Worm (Caenorhabditis elegans): Measurements from ENCODE around the gene baf-1.

The baf-1 gene

ce11 chrIII:9467095-9467494 is at the start of gene baf-1 (continued):
- TF ChIP-seq mcd-1 (GFP tag; IDR thresholded peaks at IDR 0.05) (peak; percentile 97), nhr-80 (tag; optimal IDR thresholded peaks at IDR 0.05) (peak; percentile 40), snpc-1.3 (tag; optimal IDR thresholded peaks at IDR 0.05; ENCODE audit: insufficient read depth) (peak; percentile 15), ztf-26 (tag; optimal IDR thresholded peaks at IDR 0.05) (no peak), ztf-25 (GFP tag; IDR thresholded peaks at IDR 0.05) (no peak), dox-1 (GFP tag; IDR thresholded peaks at IDR 0.05) (peak; percentile 76), lsl-1 (GFP tag; optimal IDR thresholded peaks at IDR 0.05) (peak; percentile 44), sdz-38 (tag; optimal IDR thresholded peaks at IDR 0.05) (no peak), B0336.3 (GFP tag; IDR thresholded peaks at IDR 0.05) (0 out of 2 replicates have a peak, but pooled peaks have one; percentile 37), nhr-27 (tag; optimal IDR thresholded peaks at IDR 0.05) (no peak), mel-28 (tag; optimal IDR thresholded peaks at IDR 0.05; ENCODE audit: borderline replicate concordance) (no peak), ztf-18 (tag; optimal IDR thresholded peaks at IDR 0.05) (peak; percentile 33), tbx-9 (tag; optimal IDR thresholded peaks at IDR 0.05; ENCODE audit: borderline replicate concordance) (no peak), B0035.1 (tag; optimal IDR thresholded peaks at IDR 0.05) (no peak), madf-8 (GFP tag; conservative IDR thresholded peaks at IDR 0.05) (0 out of 2 replicates have a peak, but pooled peaks have one; percentile 15), atf-7 (tag; optimal IDR thresholded peaks at IDR 0.05) (peak; percentile 10), hlh-26 (GFP tag; conservative IDR thresholded peaks at IDR 0.05) (no peak), nfya-1 (tag; optimal IDR thresholded peaks at IDR 0.05; ENCODE audit: borderline replicate concordance, insufficient read depth) (no peak), snpc-4 (GFP tag; optimal IDR thresholded peaks at IDR 0.05) (no peak), snpc-4 (tag; optimal IDR thresholded peaks at IDR 0.05) (peak in 2 of 4 experiments; percentile 38 to 41), nfya-2 (GFP tag; IDR thresholded peaks at IDR 0.05) (no peak), dpff-1 (tag; optimal IDR thresholded peaks at IDR 0.05) (no peak), ztf-3 (GFP tag; optimal IDR thresholded peaks at IDR 0.05) (no peak), snpc-1.1 (tag; optimal IDR thresholded peaks at IDR 0.05; ENCODE audit: insufficient read depth) (no peak), ekl-4 (GFP tag; IDR thresholded peaks at IDR 0.05) (no peak), hmg-1.2 (GFP tag; IDR thresholded peaks at IDR 0.05) (peak; percentile 97), D2030.7 (GFP tag; IDR thresholded peaks at IDR 0.05) (peak; percentile 27; the same call in 1 of the 2 replicates), F23B12.7 (tag; optimal IDR thresholded peaks at IDR 0.05; ENCODE audit: insufficient read depth) (no peak), Y79H2A.3 (GFP tag; conservative IDR thresholded peaks at IDR 0.05) (no peak), gei-17 (GFP tag; optimal IDR thresholded peaks at IDR 0.05) (no peak), efl-1 (GFP tag; optimal IDR thresholded peaks at IDR 0.05) (peak; percentile 20), T26A5.8 (tag; optimal IDR thresholded peaks at IDR 0.05) (no peak), fkh-3 (tag; optimal IDR thresholded peaks at IDR 0.05) (peak; percentile 37), repo-1 (tag; optimal IDR thresholded peaks at IDR 0.05) (no peak), B0261.1 (tag; optimal IDR thresholded peaks at IDR 0.05) (no peak), ceh-79 (tag; optimal IDR thresholded peaks at IDR 0.05) (no peak), F49E8.2 (tag; optimal IDR thresholded peaks at IDR 0.05; ENCODE audit: insufficient read depth) (peak; percentile 20), ets-4 (GFP tag; optimal IDR thresholded peaks at IDR 0.05) (no peak), tlf-1 (GFP tag; optimal IDR thresholded peaks at IDR 0.05) (peak; percentile 7), mxl-1 (tag; optimal IDR thresholded peaks at IDR 0.05) (no peak), madf-3 (GFP tag; IDR thresholded peaks at IDR 0.05) (no peak), let-607 (tag; optimal IDR thresholded peaks at IDR 0.05) (no peak), zim-3 (tag; optimal IDR thresholded peaks at IDR 0.05) (no peak), Y67H2A.10 (GFP tag; conservative IDR thresholded peaks at IDR 0.05) (no peak), C17E4.6 (GFP tag; IDR thresholded peaks at IDR 0.05) (no peak), F37B4.10 (GFP tag; IDR thresholded peaks at IDR 0.05) (no peak), ztf-22 (GFP tag; optimal IDR thresholded peaks at IDR 0.05) (no peak), F33H1.4 (GFP tag; IDR thresholded peaks at IDR 0.05) (no peak)
